Fruit fly (Drosophila melanogaster) whole organism, larva: ENCODE results near the gene dpr9.
A peak's percentile ranks its signal among the peaks of the same experiment; 100 is the strongest.

Experiments used
- noc ChIP-seq: fragments of 200-800 bp; sonication (Bioruptor generic); optimal IDR thresholded peaks from 3 replicates; lab custom pipeline; 2019; ENCODE audit warnings: missing biosample characterization, mild to moderate bottlenecking, missing genetic modification characterization, moderate library complexity

The dpr9 gene

dm6 chr3R:15076963-15077362 lies at the start of gene dpr9:
dpr9 (minus strand) TSS chr3R:15077206.
- no peak for TF ChIP-seq noc

- TF ChIP-seq noc, result no peak
Observed at dm6 chr3R:15125796-15126195, 48.8 kb upstream of the dpr9 start.

dm6 chr3R:15124559-15124958 lies 47.6 kb upstream of the dpr9 start:
- no peak for TF ChIP-seq noc

DNA sequence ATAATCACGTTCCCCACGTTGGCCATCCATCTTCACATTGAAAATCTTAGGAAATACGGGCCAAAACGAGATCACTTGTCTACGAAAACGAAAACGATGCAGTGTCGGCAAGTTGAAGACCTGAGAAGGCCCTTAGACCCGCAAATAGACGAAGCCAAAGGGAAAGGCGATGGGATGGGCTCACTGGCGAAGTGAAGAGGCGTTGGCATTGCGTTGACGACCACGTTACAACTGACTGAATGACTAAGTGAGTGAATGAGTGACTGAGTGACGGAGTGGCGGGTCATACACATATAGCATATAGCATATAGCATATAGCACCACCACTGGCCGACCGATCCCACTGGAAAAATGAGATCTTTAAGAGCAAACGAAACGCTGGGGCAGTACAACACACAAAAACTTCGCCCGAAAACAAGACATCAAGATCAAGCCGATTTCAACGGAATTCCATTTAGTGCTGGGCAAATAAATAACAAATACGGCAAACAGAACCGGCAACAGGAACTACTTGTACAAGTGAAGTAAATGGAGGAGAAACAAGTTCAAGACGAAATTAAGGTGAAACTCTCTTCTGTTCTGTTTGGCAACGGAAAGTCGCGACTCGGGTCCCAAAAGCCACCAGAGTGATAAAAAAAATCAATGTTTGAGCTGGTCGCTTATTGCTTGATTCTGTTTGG lies 46.2 kb upstream of the dpr9 start:
- no peak for TF ChIP-seq noc

DNA sequence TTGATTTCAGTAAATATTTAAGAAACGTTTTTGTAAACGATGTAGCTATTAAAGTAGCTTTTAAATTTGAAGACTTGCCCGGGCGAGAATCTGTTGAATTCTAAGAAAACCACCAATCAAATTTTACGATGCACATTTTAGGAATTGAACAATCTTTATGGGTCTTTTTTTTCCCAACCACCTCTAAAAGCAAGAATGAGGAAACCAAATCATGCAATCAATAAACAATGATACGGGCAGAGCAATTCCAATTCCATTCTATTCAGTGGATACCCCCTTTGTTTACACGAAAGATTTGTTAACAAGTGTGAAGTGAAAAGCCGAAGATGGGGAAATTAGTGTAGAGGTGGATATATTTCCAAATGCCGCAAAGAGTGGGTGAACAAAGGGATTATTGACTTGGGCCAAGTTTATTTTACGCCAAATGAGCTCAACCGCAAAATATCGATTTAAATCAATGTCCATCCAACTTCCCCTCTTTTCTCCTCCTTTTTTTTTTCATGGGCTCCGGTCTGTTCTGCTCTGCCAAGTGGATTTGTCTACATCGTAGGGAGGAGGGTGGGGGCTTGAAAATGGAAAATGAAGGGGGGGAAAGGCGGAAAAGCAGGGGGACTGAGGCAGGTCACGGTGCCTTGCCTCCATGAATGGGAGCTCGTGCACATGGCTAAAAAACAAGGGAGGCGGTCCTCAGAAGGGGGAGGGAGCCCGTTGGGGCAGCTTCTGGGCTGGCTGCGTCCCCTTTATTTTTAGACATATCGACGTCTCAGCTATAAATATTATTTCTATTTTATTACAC lies 44.8 kb upstream of the dpr9 start:
- TF ChIP-seq noc, result no peak

DNA sequence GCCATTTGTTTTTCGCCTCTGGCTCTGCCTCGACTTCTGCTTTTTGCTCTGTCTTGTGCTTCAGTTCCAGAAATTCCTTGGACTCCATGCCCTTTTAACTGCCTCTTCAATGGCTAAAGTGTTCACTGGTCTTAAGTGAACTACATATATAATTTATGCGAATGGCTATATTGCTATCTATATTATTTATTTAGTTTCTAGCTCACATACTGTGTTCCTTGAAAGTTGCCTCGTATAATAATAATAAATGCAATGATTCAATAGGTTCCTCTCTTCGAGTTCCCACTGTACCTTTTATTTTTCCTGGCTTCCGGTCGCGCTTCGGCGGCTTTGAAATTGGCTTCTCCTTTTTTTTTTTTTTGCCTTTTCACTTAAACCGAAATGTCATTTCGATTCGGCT lies 42.7 kb upstream of the dpr9 start:
- TF ChIP-seq noc, result no peak

dm6 chr3R:15117765-15118164 lies 40.8 kb upstream of the dpr9 start:
- TF ChIP-seq noc, result no peak

- no peak for TF ChIP-seq noc
Observed at dm6 chr3R:15114465-15115228, 37.6 kb upstream of the dpr9 start.

DNA sequence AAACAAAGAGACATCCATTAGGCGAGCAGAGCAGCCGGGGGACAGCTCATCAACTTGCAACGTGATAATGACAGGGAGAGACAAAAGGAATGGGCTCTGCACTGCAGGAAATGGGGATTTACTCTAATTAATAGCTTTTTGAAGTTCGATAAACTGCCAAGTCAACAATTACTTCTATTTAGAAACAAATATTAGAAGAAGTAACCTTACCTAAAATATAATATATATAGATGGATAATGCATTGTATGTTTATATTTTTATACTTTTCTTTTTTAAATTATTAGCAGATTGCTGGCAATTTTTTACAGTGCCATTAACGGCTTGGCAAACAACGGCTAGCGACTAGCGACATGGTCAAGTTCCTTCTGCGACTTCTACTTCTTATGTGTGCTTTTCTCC lies 36.6 kb upstream of the dpr9 start:
- no peak for TF ChIP-seq noc

DNA sequence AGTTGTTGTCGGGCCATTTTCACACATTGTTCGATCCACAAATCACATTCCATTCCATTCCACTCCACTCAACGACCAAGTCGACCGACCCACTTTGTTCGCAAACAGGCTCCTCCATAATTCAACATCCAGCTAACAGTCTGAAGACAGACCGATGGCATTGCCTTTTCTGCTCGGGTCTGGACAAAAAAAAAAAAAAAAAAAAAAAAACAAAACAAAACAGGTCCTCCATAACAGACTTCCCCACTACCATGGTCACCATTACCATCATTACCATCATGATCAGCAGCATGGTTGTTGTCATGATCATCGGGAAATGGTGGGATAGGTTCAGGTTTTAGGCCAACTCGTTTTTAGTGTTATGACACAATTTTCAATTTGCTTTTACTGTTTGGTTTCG lies 35.2 kb upstream of the dpr9 start:
- TF ChIP-seq noc, result no peak

DNA sequence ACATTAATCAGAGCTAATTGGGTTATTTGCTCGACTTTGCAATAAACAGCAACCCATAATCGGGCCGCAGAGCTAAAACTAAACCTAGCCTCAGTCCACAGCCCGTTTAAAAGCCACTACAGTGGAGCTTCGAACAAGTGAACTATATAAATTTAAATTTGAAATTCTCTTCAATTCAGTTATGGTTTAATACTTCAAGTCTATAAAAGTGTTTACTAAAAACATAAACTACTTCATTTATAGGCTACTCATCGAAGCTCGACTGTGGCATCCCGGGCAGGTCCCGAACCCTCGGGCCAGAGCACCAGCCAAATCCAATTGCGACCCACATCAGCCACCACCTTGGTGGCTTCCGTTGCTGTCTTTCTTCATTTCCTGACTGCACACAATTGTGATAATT lies 33.1 kb upstream of the dpr9 start:
- no peak for TF ChIP-seq noc

DNA sequence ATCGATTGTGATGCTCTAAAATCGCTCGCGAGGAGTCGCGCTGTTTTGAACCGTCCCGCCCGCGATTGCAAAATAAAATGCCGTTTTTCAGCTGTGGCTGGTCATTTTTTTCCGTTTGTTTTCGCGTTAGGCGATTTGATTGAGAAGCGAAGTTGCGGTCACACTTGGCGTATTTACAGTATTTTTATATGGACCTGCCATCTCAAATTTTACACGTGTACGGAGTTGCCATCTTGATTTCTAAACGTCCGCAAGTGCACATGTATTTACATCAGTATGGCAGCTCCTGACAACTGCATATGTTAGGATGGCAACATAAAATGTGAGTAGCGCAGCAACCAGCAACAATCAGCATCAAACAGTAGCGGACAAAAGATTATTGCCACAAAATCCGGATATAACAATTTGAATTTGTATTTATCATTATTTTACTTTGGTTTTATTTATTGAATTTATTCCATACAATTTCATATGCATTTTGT lies 18.6 kb upstream of the dpr9 start, which contains the start of gene CG6966:
CG6966 (minus strand) TSS at position 82 of the 482 bp plus-strand sequence.
- TF ChIP-seq noc, result peak; percentile 63

dm6 chr3R:15094929-15095236 lies 17.9 kb upstream of the dpr9 start:
- TF ChIP-seq noc, result no peak

DNA sequence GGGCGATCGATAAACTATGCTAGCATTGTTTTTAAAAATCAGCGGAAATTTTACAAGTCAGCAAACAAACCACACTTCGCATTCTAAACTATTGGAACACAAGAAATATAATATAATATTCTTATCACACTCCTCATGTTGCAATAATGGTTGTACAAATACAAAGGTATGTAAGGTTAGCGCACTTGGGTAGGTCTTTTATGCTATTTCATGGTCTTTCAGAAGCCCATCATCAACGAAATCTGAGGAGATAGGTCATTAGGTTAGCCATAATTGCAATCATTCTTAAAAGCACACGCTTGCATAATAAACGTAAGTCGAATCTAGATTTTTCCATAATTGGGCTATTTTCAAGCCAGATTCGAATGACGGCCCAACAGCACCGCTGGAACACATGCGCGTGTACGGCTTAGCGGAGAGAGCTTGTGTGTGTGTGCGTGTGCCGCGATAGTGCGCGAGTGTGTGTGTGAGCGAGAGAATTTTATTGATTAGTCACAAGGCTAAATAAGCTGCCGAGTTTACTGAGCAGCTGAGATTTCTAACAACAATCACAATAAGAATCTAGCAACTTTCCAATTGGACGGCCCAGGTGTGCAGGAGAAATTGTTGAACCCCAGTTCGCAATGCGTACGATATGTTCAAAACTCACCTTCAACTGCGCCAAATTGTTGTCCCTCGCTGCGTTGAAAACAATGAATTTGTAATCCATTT lies 17.4 kb upstream of the dpr9 start:
- peak; percentile 40 for TF ChIP-seq noc

- TF ChIP-seq noc, result no peak
Observed at dm6 chr3R:15092784-15093183, 15.8 kb upstream of the dpr9 start.

DNA sequence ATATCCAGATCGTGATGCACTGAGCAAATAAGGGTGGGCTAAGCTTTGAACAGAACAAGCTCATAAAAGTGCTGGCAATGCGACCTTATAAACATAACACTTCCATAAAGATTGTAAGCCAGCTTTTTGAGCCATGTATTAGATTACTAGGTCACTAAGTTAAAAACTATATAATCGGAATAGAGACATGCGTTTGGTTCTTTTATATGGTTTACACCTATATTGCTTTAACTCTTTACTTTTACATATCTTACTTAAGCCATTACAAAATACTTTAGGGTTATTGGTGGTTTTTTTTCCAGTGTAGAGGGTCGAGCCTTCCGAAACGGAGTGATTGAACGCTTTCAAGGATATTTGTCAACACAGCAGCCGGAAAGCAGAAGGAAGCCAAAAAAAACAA lies 15.3 kb upstream of the dpr9 start:
- no peak for TF ChIP-seq noc
